Worm (Caenorhabditis elegans) whole organism, L4 larva: ENCODE results near the gene Y56A3A.2.

Experiments
- R02D3.7 ChIP-seq: fragments of 150-350 bp; sonication (generic microtip); optimal IDR thresholded peaks from 3 replicates; lab custom pipeline; 2014; ENCODE audit warnings: missing biosample characterization, missing genetic modification characterization
- Y75B8A.6 ChIP-seq: fragments of 200-800 bp; sonication (Bioruptor generic); IDR thresholded peaks from 2 replicates; pipeline ENCODE4 v1.3.6; 2022; ENCODE audit warnings: missing genetic modification reagents, missing genetic modification characterization, missing compliant biosample characterization
- ceh-20 ChIP-seq: fragments of 200-800 bp; sonication (Bioruptor generic); IDR thresholded peaks from 2 replicates; pipeline ENCODE4 v1.3.6; 2022; ENCODE audit warnings: missing genetic modification reagents, missing genetic modification characterization, missing compliant biosample characterization
- ceh-82 ChIP-seq: sonication (generic microtip); optimal IDR thresholded peaks from 2 replicates; lab custom pipeline; 2017; ENCODE audit warnings: missing biosample characterization, missing genetic modification characterization
- dve-1 ChIP-seq: sonication (generic microtip); optimal IDR thresholded peaks from 2 replicates; lab custom pipeline; 2017; ENCODE audit warnings: antibody characterized with exemption, mild to moderate bottlenecking, missing genetic modification characterization, missing compliant biosample characterization; ENCODE audit not compliant: insufficient read depth
- egl-27 ChIP-seq: sonication (generic microtip); optimal IDR thresholded peaks from 3 replicates; lab custom pipeline; 2017; ENCODE audit warnings: missing biosample characterization, missing genetic modification reagents, missing genetic modification characterization
- fkh-10 ChIP-seq: fragments of 150-350 bp; optimal IDR thresholded peaks from 2 replicates; lab custom pipeline; 2014; ENCODE audit warnings: missing biosample characterization, missing genetic modification reagents, missing genetic modification characterization
- nhr-76 ChIP-seq: fragments of 150-350 bp; optimal IDR thresholded peaks from 2 replicates; lab custom pipeline; 2014; ENCODE audit warnings: missing biosample characterization, missing genetic modification characterization
- rbr-2 ChIP-seq: sonication (generic microtip); optimal IDR thresholded peaks from 2 replicates; lab custom pipeline; 2016; ENCODE audit warnings: missing genotype, missing genetic modification characterization, missing compliant biosample characterization
- sdz-12 ChIP-seq: fragments of 200-800 bp; sonication (Bioruptor generic); optimal IDR thresholded peaks from 2 replicates; lab custom pipeline; 2018; ENCODE audit warnings: mild to moderate bottlenecking, missing genetic modification characterization, missing compliant biosample characterization
- unc-62 ChIP-seq, 3 experiments: fragments of 150-350 bp in 1 of 3; sonication (generic microtip); optimal IDR thresholded peaks in 2 of 3; peaks in 1 of 3; 1 replicate in 1 of 3; 2 replicates in 2 of 3; lab custom pipeline; 2014 to 2017; ENCODE audit warnings: missing biosample characterization in 3 of 3, missing genetic modification characterization in 3 of 3, missing genetic modification reagents in 3 of 3, missing genotype in 1 of 3
- ztf-11 ChIP-seq: fragments of 150-350 bp; optimal IDR thresholded peaks from 2 replicates; lab custom pipeline; 2014; ENCODE audit warnings: missing biosample characterization, missing genetic modification characterization

- no peak for TF ChIP-seq ceh-82
- TF ChIP-seq fkh-10, result no peak
- no peak for TF ChIP-seq nhr-76 (tag; lab: Kevin White, UChicago)
- no peak for TF ChIP-seq ztf-11
- TF ChIP-seq dve-1 (tag; lab: Kevin White, UChicago), result no peak
- no peak for TF ChIP-seq egl-27
- TF ChIP-seq unc-62 (GFP tag; optimal IDR thresholded peaks at IDR 0.05 in 1 of 2; lab: Kevin White, UChicago), result no peak
- no peak for TF ChIP-seq unc-62 (tag; optimal IDR thresholded peaks at IDR 0.05; lab: Kevin White, UChicago)
- TF ChIP-seq Y75B8A.6 (GFP tag; lab: Robert Waterston, UW), result no peak
- no peak for TF ChIP-seq sdz-12
- TF ChIP-seq rbr-2 (tag; lab: Kevin White, UChicago), result no peak
- TF ChIP-seq ceh-20 (GFP tag; lab: Robert Waterston, UW), result no peak
- no peak for TF ChIP-seq R02D3.7 (tag; lab: Kevin White, UChicago)
Observed at ce11 chrIII:11869231-11869912, 7.3 kb upstream of the Y56A3A.2 start, which contains the start of gene taf-12.
